Worm (Caenorhabditis elegans): ENCODE measurements around the gene sru-38.

- TF ChIP-seq tbx-11 (GFP tag; IDR thresholded peaks at IDR 0.05), result no peak
- no peak for TF ChIP-seq tbx-37 (GFP tag; conservative IDR thresholded peaks at IDR 0.05)
- TF ChIP-seq ama-1 (optimal IDR thresholded peaks at IDR 0.05), result no peak
- no peak for TF ChIP-seq sea-1 (GFP tag; conservative IDR thresholded peaks at IDR 0.05)
- no peak for TF ChIP-seq flt-1 (GFP tag; IDR thresholded peaks at IDR 0.05)
- TF ChIP-seq hnd-1 (tag; optimal IDR thresholded peaks at IDR 0.05), result no peak
- no peak for TF ChIP-seq F13C5.2 (tag; optimal IDR thresholded peaks at IDR 0.05)
Measured at ce11 chrV:9799076-9799475, 36.8 kb downstream of the sru-38 start, which contains the start of gene F46B6.13.

Measured in whole organism, early embryonic.